Worm (Caenorhabditis elegans) whole organism, L3 larva: ENCODE results near the gene ergi-3.
A peak's percentile ranks its signal among the peaks of the same experiment; 100 is the strongest.

ENCODE experiments used
- ZK546.5 ChIP-seq: sonication (generic microtip); optimal IDR thresholded peaks from 2 replicates; lab custom pipeline; 2017; ENCODE audit warnings: missing biosample characterization, missing genetic modification characterization
- aly-2 ChIP-seq: fragments of 150-350 bp; optimal IDR thresholded peaks from 2 replicates; lab custom pipeline; 2014; ENCODE audit warnings: missing biosample characterization, missing genetic modification characterization
- ama-1 ChIP-seq: fragments of 150-350 bp; optimal IDR thresholded peaks from 2 replicates; lab custom pipeline; 2018
- ceh-16 ChIP-seq: sonication (generic microtip); optimal IDR thresholded peaks from 2 replicates; lab custom pipeline; 2017; ENCODE audit warnings: missing biosample characterization, missing genetic modification characterization
- ceh-28 ChIP-seq: fragments of 150-350 bp; optimal IDR thresholded peaks from 2 replicates; lab custom pipeline; 2014; ENCODE audit warnings: missing biosample characterization, missing genetic modification reagents, missing genetic modification characterization
- ceh-82 ChIP-seq: fragments of 150-350 bp; optimal IDR thresholded peaks from 2 replicates; lab custom pipeline; 2014; ENCODE audit warnings: missing biosample characterization, missing genetic modification characterization
- ceh-9 ChIP-seq: sonication (generic microtip); optimal IDR thresholded peaks from 2 replicates; lab custom pipeline; 2018; ENCODE audit warnings: missing biosample characterization, missing genetic modification characterization
- egl-27 ChIP-seq: sonication (generic microtip); optimal IDR thresholded peaks from 4 replicates; lab custom pipeline; 2017; ENCODE audit warnings: missing biosample characterization, missing genetic modification reagents, missing genetic modification characterization
- egl-5 ChIP-seq: fragments of 150-350 bp; optimal IDR thresholded peaks from 2 replicates; lab custom pipeline; 2017; ENCODE audit warnings: missing biosample characterization, missing genetic modification reagents, missing genetic modification characterization, inconsistent platforms
- elt-1 ChIP-seq: fragments of 150-350 bp; optimal IDR thresholded peaks from 2 replicates; lab custom pipeline; 2014; ENCODE audit warnings: missing biosample characterization, missing genetic modification characterization
- elt-2 ChIP-seq: sonication (generic microtip); optimal IDR thresholded peaks from 2 replicates; lab custom pipeline; 2016; ENCODE audit warnings: missing genetic modification reagents, mild to moderate bottlenecking, missing genetic modification characterization, missing compliant biosample characterization
- elt-3 ChIP-seq, 3 experiments: fragments of 150-350 bp in 1 of 3; sonication (generic microtip) in 2 of 3; optimal IDR thresholded peaks; 2 replicates in 2 of 3; 4 replicates in 1 of 3; lab custom pipeline; 2014 to 2017; ENCODE audit warnings: missing biosample characterization in 3 of 3, missing genetic modification characterization in 3 of 3
- eor-1 ChIP-seq, 2 experiments: fragments of 150-350 bp; optimal IDR thresholded peaks; 2 replicates each; lab custom pipeline; 2014 to 2018; ENCODE audit warnings: missing biosample characterization in 2 of 2, missing genetic modification characterization in 2 of 2
- fkh-10 ChIP-seq: sonication (generic microtip); optimal IDR thresholded peaks from 2 replicates; lab custom pipeline; 2017; ENCODE audit warnings: missing biosample characterization, missing genetic modification reagents, missing genetic modification characterization
- fkh-2 ChIP-seq: fragments of 150-350 bp; optimal IDR thresholded peaks from 2 replicates; lab custom pipeline; 2014; ENCODE audit warnings: missing biosample characterization, missing genetic modification reagents, missing genetic modification characterization
- hmg-11 ChIP-seq: sonication (generic microtip); optimal IDR thresholded peaks from 2 replicates; lab custom pipeline; 2016; ENCODE audit warnings: missing genetic modification characterization, missing compliant biosample characterization
- jun-1 ChIP-seq: fragments of 150-350 bp; optimal IDR thresholded peaks from 2 replicates; lab custom pipeline; 2014; ENCODE audit warnings: missing biosample characterization, missing genetic modification reagents, missing genetic modification characterization
- lin-15B ChIP-seq: fragments of 150-350 bp; optimal IDR thresholded peaks from 2 replicates; lab custom pipeline; 2014; ENCODE audit warnings: missing biosample characterization, missing genetic modification characterization
- lin-39 ChIP-seq: fragments of 150-350 bp; optimal IDR thresholded peaks from 2 replicates; lab custom pipeline; 2018; ENCODE audit warnings: missing biosample characterization, missing genetic modification reagents, missing genetic modification characterization
- lsy-12 ChIP-seq: sonication (generic microtip); optimal IDR thresholded peaks from 2 replicates; lab custom pipeline; 2016; ENCODE audit warnings: mild to moderate bottlenecking, missing genetic modification characterization, missing compliant biosample characterization
- mdl-1 ChIP-seq: fragments of 150-350 bp; optimal IDR thresholded peaks from 2 replicates; lab custom pipeline; 2014; ENCODE audit warnings: missing biosample characterization, missing genetic modification characterization
- mml-1 ChIP-seq: fragments of 150-350 bp; sonication (generic microtip); optimal IDR thresholded peaks from 3 replicates; lab custom pipeline; 2014; ENCODE audit warnings: missing biosample characterization, missing genetic modification characterization
- nfya-1 ChIP-seq: sonication (generic microtip); optimal IDR thresholded peaks from 2 replicates; lab custom pipeline; 2017; ENCODE audit warnings: missing genetic modification characterization, mild to moderate bottlenecking, missing compliant biosample characterization, antibody characterized with exemption, moderate library complexity; ENCODE audit not compliant: insufficient read depth
- nhr-11 ChIP-seq: fragments of 150-350 bp; optimal IDR thresholded peaks from 2 replicates; lab custom pipeline; 2014; ENCODE audit warnings: missing biosample characterization, missing genetic modification characterization
- nhr-23 ChIP-seq: fragments of 150-350 bp; optimal IDR thresholded peaks from 2 replicates; lab custom pipeline; 2014; ENCODE audit warnings: missing biosample characterization, missing genetic modification reagents, missing genetic modification characterization
- nhr-237 ChIP-seq: fragments of 150-350 bp; optimal IDR thresholded peaks from 2 replicates; lab custom pipeline; 2014; ENCODE audit warnings: missing biosample characterization, missing genetic modification characterization
- nhr-28 ChIP-seq: fragments of 150-350 bp; optimal IDR thresholded peaks from 2 replicates; lab custom pipeline; 2014; ENCODE audit warnings: missing biosample characterization, missing genetic modification characterization
- nhr-43 ChIP-seq: sonication (generic microtip); optimal IDR thresholded peaks from 2 replicates; lab custom pipeline; 2016; ENCODE audit warnings: mild to moderate bottlenecking, missing genetic modification characterization, missing compliant biosample characterization; ENCODE audit not compliant: poor library complexity, severe bottlenecking
- nhr-76 ChIP-seq: fragments of 150-350 bp; sonication (generic microtip); optimal IDR thresholded peaks from 5 replicates; lab custom pipeline; 2014; ENCODE audit warnings: missing biosample characterization, missing genetic modification characterization
- nhr-77 ChIP-seq: fragments of 150-350 bp; optimal IDR thresholded peaks from 2 replicates; lab custom pipeline; 2014; ENCODE audit warnings: missing biosample characterization, missing genetic modification characterization
- pha-4 ChIP-seq: fragments of 150-350 bp; optimal IDR thresholded peaks from 2 replicates; lab custom pipeline; 2014; ENCODE audit warnings: missing biosample characterization, missing genetic modification reagents, missing genetic modification characterization
- pqm-1 ChIP-seq: fragments of 150-350 bp; optimal IDR thresholded peaks from 2 replicates; lab custom pipeline; 2017; ENCODE audit warnings: missing biosample characterization, missing genetic modification characterization, inconsistent platforms
- sea-2 ChIP-seq: fragments of 150-350 bp; sonication (generic microtip); optimal IDR thresholded peaks from 4 replicates; lab custom pipeline; 2014; ENCODE audit warnings: missing biosample characterization, missing genetic modification reagents, missing genetic modification characterization
- skn-1 ChIP-seq: fragments of 150-350 bp; optimal IDR thresholded peaks from 2 replicates; lab custom pipeline; 2014; ENCODE audit warnings: missing biosample characterization, missing genetic modification characterization
- snpc-4 ChIP-seq: fragments of 150-350 bp; optimal IDR thresholded peaks from 2 replicates; lab custom pipeline; 2014; ENCODE audit warnings: missing biosample characterization, missing genetic modification characterization
- tbx-2 ChIP-seq: sonication (generic microtip); optimal IDR thresholded peaks from 2 replicates; lab custom pipeline; 2016; ENCODE audit warnings: mild to moderate bottlenecking, missing genetic modification characterization, missing compliant biosample characterization
- zag-1 ChIP-seq: fragments of 150-350 bp; optimal IDR thresholded peaks from 2 replicates; lab custom pipeline; 2014; ENCODE audit warnings: missing biosample characterization, missing genetic modification characterization
- ztf-11 ChIP-seq: fragments of 150-350 bp; optimal IDR thresholded peaks from 2 replicates; lab custom pipeline; 2014; ENCODE audit warnings: missing biosample characterization, missing genetic modification characterization
- ztf-4 ChIP-seq: fragments of 150-350 bp; optimal IDR thresholded peaks from 2 replicates; lab custom pipeline; 2014; ENCODE audit warnings: missing biosample characterization, missing genetic modification characterization

ergi-3 gene

ce11 chrX:15604236-15604635 is 12.3 kb downstream of the ergi-3 start:
- TF ChIP-seq egl-27 (tag; lab: Kevin White, UChicago) (no peak), tbx-2 (tag; lab: Kevin White, UChicago) (no peak), nfya-1 (tag; lab: Kevin White, UChicago) (no peak), lsy-12 (tag; lab: Kevin White, UChicago) (no peak), fkh-2 (tag; lab: Kevin White, UChicago) (no peak), nhr-11 (tag; lab: Kevin White, UChicago) (no peak), elt-1 (tag; lab: Kevin White, UChicago) (no peak), ztf-4 (tag; lab: Kevin White, UChicago) (no peak), pha-4 (no peak), nhr-77 (tag; lab: Kevin White, UChicago) (no peak), egl-5 (no peak), nhr-28 (no peak), elt-3 (tag; optimal IDR thresholded peaks at IDR 0.05; lab: Kevin White, UChicago) (no peak), mml-1 (tag; lab: Kevin White, UChicago) (no peak), ama-1 (lab: Kevin White, UChicago) (no peak), snpc-4 (tag; lab: Kevin White, UChicago) (no peak)

ce11 chrX:15600512-15601117 is 15.9 kb downstream of the ergi-3 start, which contains the start of gene ent-2:
ent-2 (plus strand) TSS chrX:15601067.
- TF ChIP-seq hmg-11 (tag; lab: Kevin White, UChicago) = peak; percentile 80
- no peak for TF ChIP-seq nhr-76
- peak; percentile 80 for TF ChIP-seq lin-39 (tag; lab: Kevin White, UChicago)
- no peak for TF ChIP-seq lsy-12 (tag; lab: Kevin White, UChicago)
- TF ChIP-seq egl-5 = no peak
- no peak for TF ChIP-seq ZK546.5 (tag; lab: Kevin White, UChicago)
- no peak for TF ChIP-seq eor-1 (tag; optimal IDR thresholded peaks at IDR 0.05; lab: Kevin White, UChicago)
- TF ChIP-seq ceh-28 (tag; lab: Kevin White, UChicago) = no peak
- TF ChIP-seq ztf-11 (tag; lab: Kevin White, UChicago) = no peak
- no peak for TF ChIP-seq nhr-23 (tag; lab: Kevin White, UChicago)
- TF ChIP-seq nhr-11 (tag; lab: Kevin White, UChicago) = no peak
- peak; percentile 23 for TF ChIP-seq lin-15B
- no peak for TF ChIP-seq aly-2 (tag; lab: Kevin White, UChicago)
- TF ChIP-seq mdl-1 (tag; lab: Kevin White, UChicago) = peak; percentile 11
- TF ChIP-seq elt-1 (tag; lab: Kevin White, UChicago) = no peak
- no peak for TF ChIP-seq nhr-237 (tag; lab: Kevin White, UChicago)
- no peak for TF ChIP-seq ceh-82 (tag; lab: Kevin White, UChicago)
- TF ChIP-seq zag-1 (tag; lab: Kevin White, UChicago) = no peak
- no peak for TF ChIP-seq elt-2 (tag; lab: Kevin White, UChicago)
- no peak for TF ChIP-seq ceh-16 (tag; lab: Kevin White, UChicago)
- no peak for TF ChIP-seq sea-2 (GFP tag; lab: Kevin White, UChicago)
- peak; percentile 20 for TF ChIP-seq fkh-10
- TF ChIP-seq nfya-1 (tag; lab: Kevin White, UChicago) = peak; percentile 64
- TF ChIP-seq skn-1 (tag; lab: Kevin White, UChicago) = peak; percentile 32
- TF ChIP-seq pqm-1 (tag; lab: Kevin White, UChicago) = no peak

- TF ChIP-seq ceh-9 (tag; lab: Kevin White, UChicago) = no peak
- TF ChIP-seq elt-1 (tag; lab: Kevin White, UChicago) = no peak
- no peak for TF ChIP-seq elt-3 (tag; optimal IDR thresholded peaks at IDR 0.05; lab: Kevin White, UChicago)
- no peak for TF ChIP-seq jun-1 (tag; lab: Kevin White, UChicago)
- no peak for TF ChIP-seq tbx-2 (tag; lab: Kevin White, UChicago)
- no peak for TF ChIP-seq mml-1 (tag; lab: Kevin White, UChicago)
- TF ChIP-seq nhr-43 (tag; lab: Kevin White, UChicago) = no peak
- TF ChIP-seq nhr-76 = no peak
Measured at ce11 chrX:15599925-15600324, 16.6 kb downstream of the ergi-3 start.
